Fruit fly (Drosophila melanogaster): ENCODE data around the gene nsl1.

Gene nsl1

DNA sequence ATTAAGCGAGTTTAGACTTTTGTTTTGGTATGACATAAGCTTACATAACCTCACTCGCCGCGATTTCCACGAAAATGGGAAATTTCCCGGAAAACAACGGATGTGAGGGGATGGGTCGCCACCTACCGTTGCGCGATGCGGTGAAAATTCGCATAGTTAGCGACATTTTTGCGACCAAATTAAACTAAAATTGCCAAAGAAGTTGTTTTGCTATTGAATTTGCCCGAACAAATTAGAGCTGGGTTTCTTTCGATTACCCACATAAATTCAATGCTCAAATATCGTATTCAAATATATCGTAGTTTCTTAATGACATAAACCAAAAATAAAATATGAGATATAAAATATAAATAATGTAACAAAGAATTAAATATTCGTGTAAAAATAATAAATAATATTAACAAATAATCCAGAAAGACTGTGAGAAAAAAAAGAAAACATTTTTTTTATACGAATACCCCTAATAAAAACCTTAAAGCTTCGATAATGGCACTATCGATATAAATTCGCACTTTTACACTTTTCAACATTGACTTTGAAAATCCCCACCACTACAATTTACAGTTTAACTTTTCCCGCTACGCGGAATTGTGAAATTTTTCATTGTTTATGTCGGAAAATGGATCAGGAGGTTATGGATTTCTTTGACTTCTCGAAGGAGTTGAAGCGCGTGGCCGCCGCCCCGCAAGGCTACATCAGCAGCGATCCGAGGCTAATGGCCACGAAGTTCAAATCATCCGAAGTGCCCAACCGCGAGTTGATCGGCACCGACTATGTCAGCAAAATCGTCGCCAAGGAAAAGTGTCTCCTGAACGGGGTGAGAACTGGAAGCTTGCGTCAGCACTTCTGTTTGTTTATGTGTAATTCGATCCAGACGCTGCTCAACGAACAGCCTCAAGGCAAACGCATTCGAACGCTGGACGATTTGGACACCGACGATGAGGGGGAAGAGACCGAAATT is 43.6 kb downstream of the nsl1 start, which contains the start of the genes ND-23 and spn-E (continued):
- no peak for TF ChIP-seq Camta (GFP tag; optimal IDR thresholded peaks at IDR 0.05)
- TF ChIP-seq BEAF-32 (GFP tag; optimal IDR thresholded peaks at IDR 0.05), result peak; percentile 77
- TF ChIP-seq CG2120 (GFP tag; optimal IDR thresholded peaks at IDR 0.05), result peak; percentile 15
- peak; percentile 68 for TF ChIP-seq grau (tag; optimal IDR thresholded peaks at IDR 0.05)
- no peak for TF ChIP-seq CG5245 (GFP tag; optimal IDR thresholded peaks at IDR 0.05)
- TF ChIP-seq CG2889 (GFP tag; IDR thresholded peaks at IDR 0.05), result no peak
- TF ChIP-seq CG10274 (GFP tag; optimal IDR thresholded peaks at IDR 0.05), result no peak
- peak; percentile 48 for TF ChIP-seq CG7372 (GFP tag; IDR thresholded peaks at IDR 0.05)
- TF ChIP-seq kay (GFP tag; optimal IDR thresholded peaks at IDR 0.05), result no peak
- TF ChIP-seq gcm2 (GFP tag; optimal IDR thresholded peaks at IDR 0.05), result no peak
- peak; percentile 69 for TF ChIP-seq E2f1 (GFP tag; IDR thresholded peaks at IDR 0.05)
- no peak for TF ChIP-seq gfzf (GFP tag; optimal IDR thresholded peaks at IDR 0.05)
- 0 out of 2 replicates have a peak, but pooled peaks have one; percentile 38 for TF ChIP-seq al (GFP tag; IDR thresholded peaks at IDR 0.05)
- no peak for TF ChIP-seq disco-r (GFP tag; optimal IDR thresholded peaks at IDR 0.05)
- TF ChIP-seq CG18476 (GFP tag; optimal IDR thresholded peaks at IDR 0.05), result no peak
- no peak for TF ChIP-seq jigr1 (GFP tag; IDR thresholded peaks at IDR 0.05)
- peak; percentile 85 for TF ChIP-seq gem (tag; optimal IDR thresholded peaks at IDR 0.05)
- TF ChIP-seq CG17359 (tag; optimal IDR thresholded peaks at IDR 0.05), result peak; percentile 28
- peak; percentile 54 for TF ChIP-seq CG8924 (tag; optimal IDR thresholded peaks at IDR 0.05)
- no peak for TF ChIP-seq Asciz (GFP tag; optimal IDR thresholded peaks at IDR 0.05)
- no peak for TF ChIP-seq MTF-1 (GFP tag; optimal IDR thresholded peaks at IDR 0.05; ENCODE audit: borderline replicate concordance)
- peak; percentile 61 for TF ChIP-seq CG10209 (GFP tag; optimal IDR thresholded peaks at IDR 0.05)
- no peak for TF ChIP-seq ap (GFP tag; IDR thresholded peaks at IDR 0.05)
- TF ChIP-seq chinmo (GFP tag; IDR thresholded peaks at IDR 0.05; ENCODE audit: partially characterized antibody), result 0 out of 4 replicates have a peak, but pooled peaks have one; percentile 30
- TF ChIP-seq CG10147 (GFP tag; optimal IDR thresholded peaks at IDR 0.05), result no peak
- TF ChIP-seq scrt (GFP tag; optimal IDR thresholded peaks at IDR 0.05), result no peak
- no peak for TF ChIP-seq h (optimal IDR thresholded peaks at IDR 0.05)
- no peak for TF ChIP-seq fd96Cb (tag; optimal IDR thresholded peaks at IDR 0.05)
- no peak for TF ChIP-seq CG14014 (GFP tag; IDR thresholded peaks at IDR 0.05)
- no peak for TF ChIP-seq CG6683 (GFP tag; optimal IDR thresholded peaks at IDR 0.05)
- TF ChIP-seq repo (GFP tag; optimal IDR thresholded peaks at IDR 0.05), result no peak
- no peak for TF ChIP-seq chm (GFP tag; IDR thresholded peaks at IDR 0.05)
- peak; percentile 44 for TF ChIP-seq CG12942 (GFP tag; optimal IDR thresholded peaks at IDR 0.05)
- peak; percentile 24 for TF ChIP-seq CG3281 (GFP tag; optimal IDR thresholded peaks at IDR 0.05)
- TF ChIP-seq CG3065 (GFP tag; optimal IDR thresholded peaks at IDR 0.05), result no peak
- TF ChIP-seq bcd (GFP tag; optimal IDR thresholded peaks at IDR 0.05), result peak; percentile 52
- no peak for TF ChIP-seq CG12104 (GFP tag; optimal IDR thresholded peaks at IDR 0.05)
- peak; percentile 49 for TF ChIP-seq twi (tag; optimal IDR thresholded peaks at IDR 0.05)
- TF ChIP-seq Hmx (GFP tag; optimal IDR thresholded peaks at IDR 0.05), result no peak
- no peak for TF ChIP-seq CG4404 (GFP tag; IDR thresholded peaks at IDR 0.05)
- no peak for TF ChIP-seq fru (optimal IDR thresholded peaks at IDR 0.05)
- peak; percentile 79 for TF ChIP-seq stwl (tag; optimal IDR thresholded peaks at IDR 0.05)
- no peak for TF ChIP-seq TFAM (GFP tag; optimal IDR thresholded peaks at IDR 0.05)
- no peak for TF ChIP-seq pros (GFP tag; optimal IDR thresholded peaks at IDR 0.05)
- TF ChIP-seq Dp (GFP tag; optimal IDR thresholded peaks at IDR 0.05), result peak; percentile 80
- no peak for TF ChIP-seq Mad (GFP tag; optimal IDR thresholded peaks at IDR 0.05)
- no peak for TF ChIP-seq CG42726 (GFP tag; IDR thresholded peaks at IDR 0.05; ENCODE audit: partially characterized antibody)
- peak; percentile 27; the same call in 1 of the 2 replicates for TF ChIP-seq Atf6 (GFP tag; IDR thresholded peaks at IDR 0.05)
- TF ChIP-seq ham (GFP tag; IDR thresholded peaks at IDR 0.05), result no peak
